Fruit fly (Drosophila melanogaster) whole organism, prepupa: ENCODE results near the gene CG1105.

Experiments
- Blimp-1 ChIP-seq: fragments of 200-800 bp; sonication (Bioruptor generic); optimal IDR thresholded peaks from 3 replicates; lab custom pipeline; 2017; ENCODE audit warnings: missing biosample characterization, missing genetic modification characterization, mild to moderate bottlenecking, moderate library complexity, missing genetic modification reagents
- CG10669 ChIP-seq: fragments of 200-800 bp; sonication (Bioruptor generic); optimal IDR thresholded peaks from 3 replicates; lab custom pipeline; 2018; ENCODE audit warnings: missing biosample characterization, mild to moderate bottlenecking, missing genetic modification characterization, moderate library complexity
- CG11902 ChIP-seq: fragments of 200-800 bp; sonication (Bioruptor generic); optimal IDR thresholded peaks from 3 replicates; lab custom pipeline; 2016; ENCODE audit warnings: missing biosample characterization, missing genetic modification characterization
- CG15336 ChIP-seq: fragments of 200-800 bp; sonication (Bioruptor generic); IDR thresholded peaks from 2 replicates; pipeline ENCODE4 v1.3.6; 2022; ENCODE audit warnings: missing biosample characterization, missing genetic modification characterization
- CG1621 ChIP-seq: fragments of 200-800 bp; sonication (Bioruptor generic); optimal IDR thresholded peaks from 3 replicates; lab custom pipeline; 2018; ENCODE audit warnings: missing biosample characterization, mild to moderate bottlenecking, missing genetic modification characterization
- CG16779 ChIP-seq: fragments of 200-800 bp; sonication (Bioruptor generic); optimal IDR thresholded peaks from 3 replicates; lab custom pipeline; 2017; ENCODE audit warnings: missing biosample characterization, mild to moderate bottlenecking, missing genetic modification characterization
- CG31627 ChIP-seq: fragments of 200-800 bp; sonication (Bioruptor generic); optimal IDR thresholded peaks from 3 replicates; lab custom pipeline; 2016; ENCODE audit warnings: missing biosample characterization, missing genetic modification characterization
- CG32006 ChIP-seq: fragments of 200-800 bp; sonication (Bioruptor generic); optimal IDR thresholded peaks from 3 replicates; lab custom pipeline; 2017; ENCODE audit warnings: missing biosample characterization, mild to moderate bottlenecking, missing genetic modification characterization
- CG34406 ChIP-seq: fragments of 200-800 bp; sonication (Bioruptor generic); optimal IDR thresholded peaks from 3 replicates; lab custom pipeline; 2016; ENCODE audit warnings: missing biosample characterization, missing genetic modification characterization
- CG3919 ChIP-seq: fragments of 200-800 bp; sonication (Bioruptor generic); optimal IDR thresholded peaks from 3 replicates; lab custom pipeline; 2016; ENCODE audit warnings: missing biosample characterization, missing genetic modification characterization
- CG4318 ChIP-seq: fragments of 200-800 bp; sonication (Bioruptor generic); optimal IDR thresholded peaks from 3 replicates; lab custom pipeline; 2017; ENCODE audit warnings: missing biosample characterization, mild to moderate bottlenecking, missing genetic modification characterization
- CG6163 ChIP-seq: fragments of 200-800 bp; sonication (Bioruptor generic); IDR thresholded peaks from 3 replicates; pipeline ENCODE4 v1.3.6; 2022; ENCODE audit warnings: missing biosample characterization, missing genetic modification characterization
- CG6276 ChIP-seq: fragments of 200-800 bp; sonication (Bioruptor generic); optimal IDR thresholded peaks from 2 replicates; lab custom pipeline; 2017; ENCODE audit warnings: missing biosample characterization, mild to moderate bottlenecking, missing genetic modification characterization
- CG6792 ChIP-seq: fragments of 200-800 bp; sonication (Bioruptor generic); optimal IDR thresholded peaks from 3 replicates; lab custom pipeline; 2016; ENCODE audit warnings: missing biosample characterization, missing genetic modification characterization
- CG6854 ChIP-seq: fragments of 200-800 bp; sonication (Bioruptor generic); optimal IDR thresholded peaks from 2 replicates; lab custom pipeline; 2017; ENCODE audit warnings: missing biosample characterization, mild to moderate bottlenecking, missing genetic modification characterization
- CG8319 ChIP-seq: fragments of 200-800 bp; sonication (Bioruptor generic); optimal IDR thresholded peaks from 3 replicates; lab custom pipeline; 2016; ENCODE audit warnings: missing biosample characterization, missing genetic modification characterization
- Eip75B ChIP-seq: fragments of 200-800 bp; sonication (Bioruptor generic); optimal IDR thresholded peaks from 3 replicates; lab custom pipeline; 2016; ENCODE audit warnings: missing biosample characterization, missing genetic modification characterization
- Ets21C ChIP-seq: fragments of 200-800 bp; sonication (Bioruptor generic); optimal IDR thresholded peaks from 3 replicates; lab custom pipeline; 2016; ENCODE audit warnings: missing biosample characterization, missing genetic modification characterization
- Ets96B ChIP-seq: fragments of 200-800 bp; optimal IDR thresholded peaks from 2 replicates; lab custom pipeline; 2019; ENCODE audit warnings: missing biosample characterization, mild to moderate bottlenecking, missing genetic modification characterization, moderate library complexity
- Gug ChIP-seq: fragments of 200-800 bp; sonication (Bioruptor generic); IDR thresholded peaks from 2 replicates; pipeline ENCODE4 v1.3.6; 2022; ENCODE audit warnings: missing biosample characterization, missing genetic modification characterization
- Hr38 ChIP-seq: sonication (Bioruptor generic); optimal IDR thresholded peaks from 2 replicates; lab custom pipeline; 2016; ENCODE audit warnings: missing biosample characterization, missing genetic modification characterization
- Hr39 ChIP-seq: fragments of 200-800 bp; sonication (Bioruptor generic); optimal IDR thresholded peaks from 2 replicates; lab custom pipeline; 2016; ENCODE audit warnings: missing biosample characterization, missing genetic modification characterization
- Met ChIP-seq: fragments of 200-800 bp; sonication (Bioruptor generic); optimal IDR thresholded peaks from 3 replicates; lab custom pipeline; 2016; ENCODE audit warnings: missing biosample characterization, missing genetic modification characterization
- OdsH ChIP-seq: fragments of 200-800 bp; sonication (Bioruptor generic); optimal IDR thresholded peaks from 3 replicates; lab custom pipeline; 2016; ENCODE audit warnings: missing biosample characterization, missing genetic modification characterization
- Smox ChIP-seq: fragments of 200-800 bp; sonication (Bioruptor generic); optimal IDR thresholded peaks from 3 replicates; lab custom pipeline; 2016; ENCODE audit warnings: missing biosample characterization, missing genetic modification characterization
- Sox102F ChIP-seq: fragments of 200-800 bp; sonication (Bioruptor generic); optimal IDR thresholded peaks from 2 replicates; lab custom pipeline; 2016; ENCODE audit warnings: missing biosample characterization, mild to moderate bottlenecking, missing genetic modification characterization
- Sox14 ChIP-seq: fragments of 200-800 bp; sonication (Bioruptor generic); optimal IDR thresholded peaks from 3 replicates; lab custom pipeline; 2016; ENCODE audit warnings: missing biosample characterization, missing genetic modification characterization
- Sox15 ChIP-seq: fragments of 200-800 bp; sonication (Bioruptor generic); optimal IDR thresholded peaks from 3 replicates; lab custom pipeline; 2016; ENCODE audit warnings: missing biosample characterization, missing genetic modification characterization
- achi ChIP-seq: fragments of 200-800 bp; sonication (Bioruptor generic); optimal IDR thresholded peaks from 3 replicates; lab custom pipeline; 2016; ENCODE audit warnings: missing biosample characterization, missing genetic modification characterization
- dac ChIP-seq: fragments of 200-800 bp; sonication (Bioruptor generic); optimal IDR thresholded peaks from 2 replicates; lab custom pipeline; 2017; ENCODE audit warnings: missing biosample characterization, mild to moderate bottlenecking, missing genetic modification characterization
- fd59A ChIP-seq: fragments of 200-800 bp; sonication (Bioruptor generic); optimal IDR thresholded peaks from 2 replicates; lab custom pipeline; 2017; ENCODE audit warnings: missing biosample characterization, mild to moderate bottlenecking, missing genetic modification characterization, missing genetic modification reagents
- fd85E ChIP-seq: fragments of 200-800 bp; sonication (Bioruptor generic); optimal IDR thresholded peaks from 3 replicates; lab custom pipeline; 2016; ENCODE audit warnings: missing biosample characterization, missing genetic modification characterization
- fkh ChIP-seq: fragments of 200-800 bp; sonication (Bioruptor generic); optimal IDR thresholded peaks from 3 replicates; lab custom pipeline; 2017; ENCODE audit warnings: missing biosample characterization, mild to moderate bottlenecking, missing genetic modification characterization, moderate library complexity
- pdm3 ChIP-seq: fragments of 200-800 bp; sonication (Bioruptor generic); optimal IDR thresholded peaks from 3 replicates; lab custom pipeline; 2016; ENCODE audit warnings: missing biosample characterization, missing genetic modification characterization
- salr ChIP-seq, 2 experiments: fragments of 200-800 bp; sonication (Bioruptor generic); optimal IDR thresholded peaks; 3 replicates each; lab custom pipeline; 2016 to 2018; ENCODE audit warnings: missing biosample characterization in 2 of 2, missing genetic modification characterization in 2 of 2, mild to moderate bottlenecking in 1 of 2
- spab ChIP-seq: fragments of 200-800 bp; sonication (Bioruptor generic); optimal IDR thresholded peaks from 2 replicates; lab custom pipeline; 2017; ENCODE audit warnings: missing biosample characterization, mild to moderate bottlenecking, missing genetic modification characterization, missing genetic modification reagents
- ss ChIP-seq, 2 experiments: fragments of 200-800 bp; sonication (Bioruptor generic); optimal IDR thresholded peaks; 2 replicates in 1 of 2; 3 replicates in 1 of 2; lab custom pipeline; 2017 to 2018; ENCODE audit warnings: mild to moderate bottlenecking in 2 of 2, missing biosample characterization in 2 of 2, missing genetic modification characterization in 2 of 2, moderate library complexity in 1 of 2
- svp ChIP-seq: fragments of 200-800 bp; sonication (Bioruptor generic); peaks from one replicate; lab custom pipeline; 2016; ENCODE audit warnings: missing biosample characterization, missing genetic modification characterization
- vri ChIP-seq: fragments of 200-800 bp; sonication (Bioruptor generic); optimal IDR thresholded peaks from 3 replicates; lab custom pipeline; 2016; ENCODE audit warnings: missing biosample characterization, mild to moderate bottlenecking, missing genetic modification characterization

The CG1105 gene

DNA sequence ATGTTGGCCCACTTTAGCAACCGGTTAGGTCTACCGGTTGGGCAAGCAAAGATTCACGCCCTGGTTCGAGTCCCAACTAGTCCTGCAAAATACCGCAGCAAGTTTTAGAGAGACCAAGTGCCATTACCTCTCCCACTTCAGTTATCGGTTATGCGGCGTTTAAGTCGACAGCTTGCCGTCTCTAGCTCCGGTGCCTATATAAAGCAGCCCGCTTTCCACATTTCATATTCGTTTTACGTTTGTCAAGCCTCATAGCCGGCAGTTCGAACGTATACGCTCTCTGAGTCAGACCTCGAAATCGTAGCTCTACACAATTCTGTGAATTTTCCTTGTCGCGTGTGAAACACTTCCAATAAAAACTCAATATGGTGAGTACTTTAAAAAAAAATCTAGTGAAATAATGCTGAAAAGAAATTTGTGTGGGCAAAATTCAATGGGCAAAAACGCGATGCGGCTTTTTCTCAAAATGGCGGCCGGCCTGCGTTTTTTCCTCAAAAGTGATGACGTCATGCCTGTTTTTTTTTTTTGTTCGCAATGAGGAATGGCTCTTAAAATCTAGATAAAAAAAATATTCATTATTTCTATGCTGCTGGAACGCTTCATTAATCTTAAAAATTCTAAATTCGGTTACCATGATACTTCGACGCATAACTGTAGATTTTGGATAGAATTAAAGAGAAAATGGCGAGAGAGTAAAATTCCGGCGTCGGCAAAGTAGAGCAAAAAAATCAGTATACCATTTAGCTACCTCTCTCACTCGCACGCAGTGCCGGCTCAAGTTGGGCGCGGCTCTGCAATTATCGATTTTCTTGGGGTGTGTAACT, 19.7 kb upstream of the CG1105 start, which contains the start of gene alphaTub84B (continued):
- no peak for TF ChIP-seq Sox15 (GFP tag; lab: Kevin White, UChicago)
- peak; percentile 71 for TF ChIP-seq Eip75B (GFP tag; lab: Kevin White, UChicago)
- TF ChIP-seq ss (GFP tag; optimal IDR thresholded peaks at IDR 0.05; lab: Kevin White, UChicago) = peak; percentile 63 to 64
- peak; percentile 87 for TF ChIP-seq vri (GFP tag; lab: Kevin White, UChicago)
- peak; percentile 46 for TF ChIP-seq pdm3
- TF ChIP-seq fd85E (GFP tag; lab: Kevin White, UChicago) = peak; percentile 5
- TF ChIP-seq Blimp-1 = no peak
- peak; percentile 1 for TF ChIP-seq OdsH (GFP tag; lab: Kevin White, UChicago)
- TF ChIP-seq CG32006 (GFP tag; lab: Kevin White, UChicago) = peak; percentile 8
- peak; percentile 74 for TF ChIP-seq CG6276 (GFP tag; lab: Kevin White, UChicago)
- no peak for TF ChIP-seq CG4318 (GFP tag; lab: Kevin White, UChicago)
- peak; percentile 79 for TF ChIP-seq svp (GFP tag; lab: Kevin White, UChicago)

DNA sequence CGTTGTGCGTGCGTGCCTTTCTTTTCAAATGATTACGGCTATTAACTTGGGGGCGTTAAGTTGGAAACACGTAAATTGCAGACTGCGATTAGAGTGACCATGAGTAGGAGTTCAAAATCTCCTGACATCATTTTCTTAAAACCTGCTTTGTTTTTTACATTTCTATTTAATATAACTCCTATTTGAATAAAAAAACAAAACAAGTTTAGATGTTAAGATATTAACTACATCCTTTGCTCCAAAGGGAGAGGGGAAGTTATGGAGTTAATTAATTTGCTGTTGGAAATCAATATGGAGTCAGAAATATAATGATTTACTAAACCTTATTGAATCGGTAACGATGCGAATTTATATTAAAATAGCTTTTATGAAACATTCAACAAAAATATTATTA, 19.0 kb upstream of the CG1105 start, which contains the start of gene Tailor:
Gene Tailor, minus strand, starts transcription at position 101 of the 394 bp plus-strand sequence.
- TF ChIP-seq achi (GFP tag; lab: Kevin White, UChicago) (no peak), svp (GFP tag; lab: Kevin White, UChicago) (peak; percentile 42)

- TF ChIP-seq Sox14 (GFP tag; lab: Kevin White, UChicago) (peak; percentile 21), Smox (GFP tag; lab: Kevin White, UChicago) (no peak)
Measured at dm6 chr3R:7085455-7085854, 18.5 kb upstream of the CG1105 start.

DNA sequence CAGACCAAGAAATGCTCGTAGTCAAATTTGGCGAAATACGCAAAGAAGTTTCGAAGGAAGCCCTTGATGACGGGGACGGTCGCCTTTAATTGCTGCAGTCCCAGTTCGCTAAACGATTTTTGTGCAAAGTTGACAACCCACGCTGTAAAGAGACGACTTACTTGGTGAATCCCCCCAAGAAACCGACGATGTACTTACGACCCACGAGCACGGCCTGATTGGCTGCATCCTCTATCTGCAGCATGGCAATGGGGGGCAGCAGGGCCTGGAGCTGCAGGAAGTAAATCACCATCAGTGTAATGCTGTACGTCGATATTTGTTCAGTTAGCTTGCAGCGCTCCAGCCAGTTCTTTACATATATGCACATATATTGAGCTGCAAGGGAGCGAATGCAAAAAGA, 16.8 kb upstream of the CG1105 start:
- TF ChIP-seq svp (GFP tag; lab: Kevin White, UChicago) (peak; percentile 88), CG6163 (GFP tag; lab: Robert Waterston, UW) (no peak)

DNA sequence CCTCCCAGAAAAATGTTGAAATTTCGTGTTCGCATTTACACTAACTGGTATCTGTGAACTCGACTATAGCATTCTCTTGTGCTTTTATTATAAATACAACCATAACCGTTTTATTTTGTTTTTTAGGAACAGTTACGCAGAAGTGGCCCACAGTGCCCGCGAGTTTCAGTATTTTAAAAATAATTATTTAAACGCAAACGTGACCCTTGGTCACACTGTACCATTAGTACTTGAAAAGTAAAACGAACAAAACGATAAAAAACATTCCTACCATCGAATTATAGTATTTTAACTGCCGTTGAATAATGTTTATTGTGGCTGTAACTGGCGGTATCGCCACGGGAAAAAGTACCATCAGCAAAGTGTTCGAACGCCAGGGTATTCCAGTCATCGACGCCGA, 15.0 kb upstream of the CG1105 start, which contains the start of gene Dpck:
Gene Dpck, plus strand, starts transcription at position 211 of the 400 bp plus-strand sequence.
- TF ChIP-seq CG32006 (GFP tag; lab: Kevin White, UChicago) (peak; percentile 25), CG34406 (peak; percentile 14), Eip75B (GFP tag; lab: Kevin White, UChicago) (peak; percentile 42), Gug (GFP tag; lab: Robert Waterston, UW) (no peak), Sox102F (GFP tag; lab: Kevin White, UChicago) (peak; percentile 52), CG11902 (GFP tag; lab: Kevin White, UChicago) (peak; percentile 3), CG6854 (GFP tag; lab: Kevin White, UChicago) (no peak), CG3919 (GFP tag; lab: Kevin White, UChicago) (peak; percentile 51), Hr39 (peak; percentile 27), spab (GFP tag; lab: Kevin White, UChicago) (peak; percentile 33), pdm3 (peak; percentile 65), CG6792 (GFP tag; lab: Kevin White, UChicago) (peak; percentile 27), Ets96B (tag; lab: Kevin White, UChicago) (peak; percentile 47), salr (GFP tag; optimal IDR thresholded peaks at IDR 0.05; lab: Kevin White, UChicago) (no peak), CG31627 (peak; percentile 45), CG16779 (tag; lab: Kevin White, UChicago) (peak; percentile 44), fkh (GFP tag; lab: Kevin White, UChicago) (no peak), CG15336 (peak; percentile 35; the same call in 1 of the 2 replicates), Met (peak; percentile 53), CG4318 (GFP tag; lab: Kevin White, UChicago) (no peak), CG8319 (GFP tag; lab: Kevin White, UChicago) (no peak), fd59A (GFP tag; lab: Kevin White, UChicago) (peak; percentile 15), achi (GFP tag; lab: Kevin White, UChicago) (no peak), vri (GFP tag; lab: Kevin White, UChicago) (peak; percentile 22), CG6276 (GFP tag; lab: Kevin White, UChicago) (peak; percentile 48), Ets21C (GFP tag; lab: Kevin White, UChicago) (no peak), Sox14 (GFP tag; lab: Kevin White, UChicago) (peak; percentile 58), dac (GFP tag; lab: Kevin White, UChicago) (no peak), fd85E (GFP tag; lab: Kevin White, UChicago) (no peak), Hr38 (GFP tag; lab: Kevin White, UChicago) (no peak), CG1621 (tag; lab: Kevin White, UChicago) (no peak), Smox (GFP tag; lab: Kevin White, UChicago) (peak; percentile 40), CG10669 (GFP tag; lab: Kevin White, UChicago) (peak; percentile 20), OdsH (GFP tag; lab: Kevin White, UChicago) (peak; percentile 29)
